Fruit fly (Drosophila melanogaster): Measurements from ENCODE around the gene chm.

chm gene

dm6 chr2L:7424907-7425689 is 12.9 kb downstream of the chm start (continued):
- TF ChIP-seq CG8319 (GFP tag; optimal IDR thresholded peaks at IDR 0.05), result peak; percentile 70
- peak; percentile 44 for TF ChIP-seq spab (GFP tag; optimal IDR thresholded peaks at IDR 0.05)
- peak; percentile 73 for TF ChIP-seq Gug (GFP tag; IDR thresholded peaks at IDR 0.05)
- TF ChIP-seq CG6792 (GFP tag; optimal IDR thresholded peaks at IDR 0.05), result peak; percentile 81
- TF ChIP-seq net (GFP tag; optimal IDR thresholded peaks at IDR 0.05), result peak; percentile 77
- TF ChIP-seq Smox (GFP tag; optimal IDR thresholded peaks at IDR 0.05), result peak; percentile 87
- TF ChIP-seq fd59A (GFP tag; optimal IDR thresholded peaks at IDR 0.05), result peak; percentile 44
- peak; percentile 92 for TF ChIP-seq Eip78C (GFP tag)
- peak; percentile 90 for TF ChIP-seq Sox102F (GFP tag; optimal IDR thresholded peaks at IDR 0.05)
- TF ChIP-seq Eip93F (GFP tag; optimal IDR thresholded peaks at IDR 0.05), result peak; percentile 8
- TF ChIP-seq Hr39 (GFP tag; optimal IDR thresholded peaks at IDR 0.05), result peak; percentile 94
- peak; percentile 33 for TF ChIP-seq CG16779 (tag; optimal IDR thresholded peaks at IDR 0.05)
- peak; percentile 45 for TF ChIP-seq Blimp-1 (GFP tag; optimal IDR thresholded peaks at IDR 0.05)
- TF ChIP-seq Ets21C (GFP tag; optimal IDR thresholded peaks at IDR 0.05), result peak; percentile 87
- peak; percentile 79 for TF ChIP-seq OdsH (GFP tag; optimal IDR thresholded peaks at IDR 0.05)
- peak; percentile 70; the same call in 1 of the 2 replicates for TF ChIP-seq CG11294 (GFP tag; IDR thresholded peaks at IDR 0.05)
- TF ChIP-seq lz (GFP tag; optimal IDR thresholded peaks at IDR 0.05), result peak; percentile 93
- TF ChIP-seq Hr38 (GFP tag; optimal IDR thresholded peaks at IDR 0.05), result no peak
- peak; percentile 69 for TF ChIP-seq CG10631 (GFP tag; optimal IDR thresholded peaks at IDR 0.05)
- TF ChIP-seq CG9139 (GFP tag; optimal IDR thresholded peaks at IDR 0.05), result no peak
- peak; percentile 13 for TF ChIP-seq CG4318 (GFP tag; optimal IDR thresholded peaks at IDR 0.05)
- peak; percentile 96 for TF ChIP-seq svp (GFP tag)
- TF ChIP-seq CG15336 (GFP tag; IDR thresholded peaks at IDR 0.05), result peak; percentile 78
- TF ChIP-seq CG6276 (GFP tag; optimal IDR thresholded peaks at IDR 0.05), result peak; percentile 54
- peak; percentile 66 for TF ChIP-seq CG32006 (GFP tag; optimal IDR thresholded peaks at IDR 0.05)

- TF ChIP-seq CG4318 (GFP tag; optimal IDR thresholded peaks at IDR 0.05) (no peak), CG6854 (GFP tag; optimal IDR thresholded peaks at IDR 0.05) (no peak), CG16779 (tag; optimal IDR thresholded peaks at IDR 0.05) (no peak)
Measured at dm6 chr2L:7425690-7426056, 13.5 kb downstream of the chm start.

- peak; percentile 69 for TF ChIP-seq Eip78C (GFP tag)
- TF ChIP-seq Hr39 (GFP tag; optimal IDR thresholded peaks at IDR 0.05), result peak; percentile 18
- TF ChIP-seq CG4318 (GFP tag; optimal IDR thresholded peaks at IDR 0.05), result no peak
- no peak for TF ChIP-seq CG6163 (GFP tag; IDR thresholded peaks at IDR 0.05)
- peak; percentile 1 for TF ChIP-seq Eip93F (GFP tag; optimal IDR thresholded peaks at IDR 0.05)
- peak; percentile 27 for TF ChIP-seq CG3919 (GFP tag; optimal IDR thresholded peaks at IDR 0.05)
- no peak for TF ChIP-seq CG16779 (tag; optimal IDR thresholded peaks at IDR 0.05)
- TF ChIP-seq esn (GFP tag; optimal IDR thresholded peaks at IDR 0.05), result peak; percentile 31
- no peak for TF ChIP-seq fkh (GFP tag; optimal IDR thresholded peaks at IDR 0.05)
- TF ChIP-seq CG34406 (GFP tag; optimal IDR thresholded peaks at IDR 0.05), result peak; percentile 18
- TF ChIP-seq Gug (GFP tag; IDR thresholded peaks at IDR 0.05), result no peak
- TF ChIP-seq CG31627 (GFP tag; optimal IDR thresholded peaks at IDR 0.05), result peak; percentile 60
- TF ChIP-seq ss (GFP tag; optimal IDR thresholded peaks at IDR 0.05), result no peak
- no peak for TF ChIP-seq acj6 (GFP tag; optimal IDR thresholded peaks at IDR 0.05)
- no peak for TF ChIP-seq vri (GFP tag; optimal IDR thresholded peaks at IDR 0.05)
- no peak for TF ChIP-seq fd59A (GFP tag; optimal IDR thresholded peaks at IDR 0.05)
- TF ChIP-seq cyc (GFP tag; optimal IDR thresholded peaks at IDR 0.05), result peak; percentile 0
- TF ChIP-seq dac (GFP tag; optimal IDR thresholded peaks at IDR 0.05), result no peak
- TF ChIP-seq CG11762 (GFP tag; optimal IDR thresholded peaks at IDR 0.05; ENCODE audit: insufficient read depth), result no peak
- TF ChIP-seq CG32006 (GFP tag; optimal IDR thresholded peaks at IDR 0.05), result peak; percentile 27
- TF ChIP-seq CG9139 (GFP tag; optimal IDR thresholded peaks at IDR 0.05), result no peak
- TF ChIP-seq svp (GFP tag), result peak; percentile 96
- TF ChIP-seq Blimp-1 (GFP tag; optimal IDR thresholded peaks at IDR 0.05), result no peak
- peak; percentile 5 for TF ChIP-seq CG6792 (GFP tag; optimal IDR thresholded peaks at IDR 0.05)
- TF ChIP-seq CG6808 (GFP tag; optimal IDR thresholded peaks at IDR 0.05), result no peak
- peak in 1 of 2 experiments; percentile 8 for TF ChIP-seq salr (GFP tag; optimal IDR thresholded peaks at IDR 0.05)
- TF ChIP-seq Sox14 (GFP tag; optimal IDR thresholded peaks at IDR 0.05), result peak; percentile 38
- no peak for TF ChIP-seq net (GFP tag; optimal IDR thresholded peaks at IDR 0.05)
- no peak for TF ChIP-seq CG6854 (GFP tag; optimal IDR thresholded peaks at IDR 0.05)
- peak; percentile 19 for TF ChIP-seq CG10631 (GFP tag; optimal IDR thresholded peaks at IDR 0.05)
- TF ChIP-seq pdm3 (GFP tag; optimal IDR thresholded peaks at IDR 0.05), result peak; percentile 9
- peak; percentile 59 for TF ChIP-seq Smox (GFP tag; optimal IDR thresholded peaks at IDR 0.05)
- peak; percentile 3 for TF ChIP-seq topi (GFP tag; optimal IDR thresholded peaks at IDR 0.05)
Measured at dm6 chr2L:7426326-7427066, 14.3 kb downstream of the chm start, which contains the start of gene muc. muc (plus strand) TSS chr2L:7426866.
